In the genomic region with DNA sequence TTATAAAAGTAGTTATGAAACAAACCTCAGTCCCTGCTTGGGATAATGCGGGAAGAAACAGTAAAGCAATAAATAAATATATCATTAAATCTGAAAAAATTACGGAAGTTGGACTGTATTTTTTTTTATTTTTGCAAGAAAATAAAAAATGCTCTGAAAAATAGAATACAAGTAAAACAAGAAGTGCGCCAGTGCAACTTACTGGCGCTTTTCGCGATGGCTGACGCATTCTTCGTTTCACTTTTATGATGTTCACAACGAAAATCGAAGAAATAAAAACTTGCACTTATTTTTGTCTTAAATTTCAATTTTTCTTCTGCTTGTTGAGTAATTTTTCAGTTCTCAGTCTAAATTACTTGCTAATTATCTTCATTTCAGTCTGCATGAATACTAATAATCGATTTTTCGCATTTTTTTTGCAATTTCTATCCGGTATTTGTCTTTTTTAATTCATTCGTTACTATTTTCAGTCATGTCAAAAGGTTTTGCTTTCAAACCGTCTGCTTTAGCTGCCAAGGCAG, we compare ENCODE assay signal across 1 worm cellular context.
TF ChIP-seq lines count a peak whose summit lies in the region.

A gene (minus strand): TSS at position 229 of the 521 bp plus-strand sequence.
A gene (plus strand): TSS at position 471 of the 521 bp plus-strand sequence.

TF ChIP-seq in whole organism, L4 larva, 104 proteins besides CTCF, POLR2A, EP300 and RAD21 (continued from another document):
- TF ChIP-seq Y5F2A.4 (GFP tag; optimal IDR thresholded peaks at IDR 0.05; lab: Kevin White, UChicago) (no peak), ZK546.5 (tag; optimal IDR thresholded peaks at IDR 0.05; lab: Kevin White, UChicago) (no peak), hif-1 (tag; optimal IDR thresholded peaks at IDR 0.05; lab: Kevin White, UChicago) (no peak), lin-1 (GFP tag; IDR thresholded peaks at IDR 0.05; lab: Robert Waterston, UW) (no peak), ceh-28 (tag; optimal IDR thresholded peaks at IDR 0.05; lab: Kevin White, UChicago) (no peak), lsy-2 (tag; optimal IDR thresholded peaks at IDR 0.05; lab: Kevin White, UChicago) (peak in 1 of 2 experiments; percentile 92), mxl-3 (GFP tag; optimal IDR thresholded peaks at IDR 0.05; lab: Kevin White, UChicago) (no peak), tag-97 (GFP tag; IDR thresholded peaks at IDR 0.05; lab: Robert Waterston, UW) (no peak), nhr-111 (GFP tag; optimal IDR thresholded peaks at IDR 0.05; lab: Kevin White, UChicago) (no peak), snpc-1.2 (GFP tag; IDR thresholded peaks at IDR 0.05; lab: Robert Waterston, UW) (no peak), gei-8 (GFP tag; optimal IDR thresholded peaks at IDR 0.05; lab: Kevin White, UChicago) (no peak), dve-1 (tag; optimal IDR thresholded peaks at IDR 0.05; lab: Kevin White, UChicago; ENCODE audit: insufficient read depth) (peak; percentile 78), madf-5 (GFP tag; IDR thresholded peaks at IDR 0.05; lab: Robert Waterston, UW) (no peak), fos-1 (tag; optimal IDR thresholded peaks at IDR 0.05; lab: Kevin White, UChicago) (no peak), lin-38 (GFP tag; IDR thresholded peaks at IDR 0.05; lab: Robert Waterston, UW) (peak; percentile 87), arid-1 (GFP tag; conservative IDR thresholded peaks at IDR 0.05; lab: Robert Waterston, UW) (peak; percentile 71; the same call in 1 of the 2 replicates), dpl-1 (GFP tag; optimal IDR thresholded peaks at IDR 0.05; lab: Kevin White, UChicago) (peak; percentile 83), ceh-32 (tag; optimal IDR thresholded peaks at IDR 0.05; lab: Kevin White, UChicago; ENCODE audit: poor library complexity) (no peak), dmd-6 (GFP tag; IDR thresholded peaks at IDR 0.05; lab: Robert Waterston, UW) (peak; percentile 79), F10B5.3 (tag; optimal IDR thresholded peaks at IDR 0.05; lab: Kevin White, UChicago) (peak; percentile 75), attf-4 (tag; optimal IDR thresholded peaks at IDR 0.05; lab: Kevin White, UChicago) (no peak), hmg-1.1 (GFP tag; IDR thresholded peaks at IDR 0.05; lab: Robert Waterston, UW) (peak; percentile 66), Y48G9A.11 (GFP tag; IDR thresholded peaks at IDR 0.05; lab: Robert Waterston, UW) (no peak), ceh-20 (GFP tag; IDR thresholded peaks at IDR 0.05; lab: Robert Waterston, UW) (peak; percentile 59; the same call in 1 of the 2 replicates), spr-3 (GFP tag; optimal IDR thresholded peaks at IDR 0.05; lab: Kevin White, UChicago) (peak; percentile 40), nhr-102 (tag; optimal IDR thresholded peaks at IDR 0.05; lab: Kevin White, UChicago) (peak; percentile 86), skn-1 (tag; optimal IDR thresholded peaks at IDR 0.05; lab: Kevin White, UChicago) (no peak), sdz-12 (GFP tag; optimal IDR thresholded peaks at IDR 0.05; lab: Kevin White, UChicago) (no peak), mdt-29 (GFP tag; IDR thresholded peaks at IDR 0.05; lab: Robert Waterston, UW) (no peak), F37D6.2 (tag; optimal IDR thresholded peaks at IDR 0.05; lab: Kevin White, UChicago) (peak; percentile 56), lin-15B (tag; optimal IDR thresholded peaks at IDR 0.05; lab: Kevin White, UChicago) (no peak), tra-1 (GFP tag; IDR thresholded peaks at IDR 0.05; lab: Robert Waterston, UW) (peak; percentile 44; the same call in 1 of the 2 replicates), daf-12 (tag; optimal IDR thresholded peaks at IDR 0.05; lab: Kevin White, UChicago) (no peak), nhr-25 (tag; optimal IDR thresholded peaks at IDR 0.05; lab: Kevin White, UChicago; ENCODE audit: borderline replicate concordance, insufficient read depth) (no peak)
